Fruit fly (Drosophila melanogaster): Measurements from ENCODE around the gene CG6845.

The CG6845 gene

DNA sequence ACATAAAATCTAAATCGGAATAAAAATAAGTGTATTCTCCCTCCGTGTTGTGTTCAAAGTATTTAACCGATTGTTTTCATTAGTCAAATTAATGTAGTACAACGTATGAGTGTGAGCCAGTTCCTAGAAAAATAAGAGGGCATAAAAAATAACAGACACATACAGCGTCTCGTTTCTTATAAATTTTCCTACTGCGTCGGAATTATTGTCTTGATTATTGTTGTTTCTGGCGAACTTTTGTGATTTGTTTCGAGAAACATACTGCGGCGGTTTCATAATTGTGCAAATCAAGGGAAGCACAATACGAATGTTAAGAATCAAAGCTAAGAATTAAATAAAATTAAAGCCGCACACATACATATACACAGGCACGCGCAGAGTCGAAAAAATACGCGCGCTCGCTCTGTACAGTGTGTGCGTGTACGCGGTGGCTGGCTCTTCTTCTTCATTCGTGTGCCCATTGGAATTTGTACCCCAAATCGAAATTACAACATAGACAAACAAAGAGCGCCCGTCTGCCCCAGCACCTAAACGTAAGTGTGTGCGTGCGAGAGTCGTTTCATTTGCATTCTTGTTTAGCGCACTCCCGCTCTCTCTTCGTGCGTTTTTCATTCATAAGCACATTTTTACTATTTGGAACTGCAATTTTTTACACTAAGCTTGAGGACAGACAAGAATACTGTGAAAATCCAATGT is 14.1 kb upstream of the CG6845 start (continued):
- peak; percentile 10 for TF ChIP-seq CG6765 (GFP tag; optimal IDR thresholded peaks at IDR 0.05)
- peak; percentile 8 for TF ChIP-seq fd64A (GFP tag; optimal IDR thresholded peaks at IDR 0.05)
- no peak for TF ChIP-seq H15 (GFP tag; IDR thresholded peaks at IDR 0.05)
- TF ChIP-seq CG13775 (GFP tag; optimal IDR thresholded peaks at IDR 0.05), result peak; percentile 6
- TF ChIP-seq Eip74EF (GFP tag; optimal IDR thresholded peaks at IDR 0.05), result no peak
- TF ChIP-seq CG13894 (tag; optimal IDR thresholded peaks at IDR 0.05), result peak; percentile 35
- peak; percentile 48 for TF ChIP-seq Drgx (GFP tag; IDR thresholded peaks at IDR 0.05)
- peak in 1 of 2 experiments; percentile 70 for TF ChIP-seq eve (GFP tag; optimal IDR thresholded peaks at IDR 0.05)
- no peak for TF ChIP-seq CG8290 (GFP tag; optimal IDR thresholded peaks at IDR 0.05)
- TF ChIP-seq CG8290 (tag; optimal IDR thresholded peaks at IDR 0.05), result peak in 1 of 2 experiments; percentile 52
- no peak for TF ChIP-seq CG17568 (GFP tag; optimal IDR thresholded peaks at IDR 0.05)
- no peak for TF ChIP-seq CG18011 (GFP tag; optimal IDR thresholded peaks at IDR 0.05)
- TF ChIP-seq CG6654 (GFP tag; optimal IDR thresholded peaks at IDR 0.05), result no peak
- no peak for TF ChIP-seq CG11560 (tag; IDR thresholded peaks at IDR 0.05)
- no peak for TF ChIP-seq CG4820 (GFP tag; optimal IDR thresholded peaks at IDR 0.05)
- TF ChIP-seq ara (GFP tag; IDR thresholded peaks at IDR 0.05), result no peak
- no peak; the same call in 2 of the 3 replicates for TF ChIP-seq ase (GFP tag; IDR thresholded peaks at IDR 0.05)
- peak; percentile 41; the same call in 1 of the 2 replicates for TF ChIP-seq sim (GFP tag; IDR thresholded peaks at IDR 0.05)
- no peak for TF ChIP-seq ac (GFP tag; optimal IDR thresholded peaks at IDR 0.05)
- peak; percentile 64; the same call in 1 of the 2 replicates for TF ChIP-seq CG32532 (GFP tag; IDR thresholded peaks at IDR 0.05)
- TF ChIP-seq kah (GFP tag; optimal IDR thresholded peaks at IDR 0.05), result peak; percentile 51
- peak; percentile 88 for TF ChIP-seq nom (GFP tag; optimal IDR thresholded peaks at IDR 0.05)
- no peak for TF ChIP-seq CG11398 (GFP tag; optimal IDR thresholded peaks at IDR 0.05)
- peak; percentile 3 for TF ChIP-seq CG12071 (GFP tag; optimal IDR thresholded peaks at IDR 0.05)
- TF ChIP-seq CG13624 (GFP tag; optimal IDR thresholded peaks at IDR 0.05), result peak; percentile 8
- no peak for TF ChIP-seq pan (optimal IDR thresholded peaks at IDR 0.05)
- peak in 1 of 2 experiments; percentile 21 for TF ChIP-seq pan (GFP tag; optimal IDR thresholded peaks at IDR 0.05 in 1 of 2, IDR thresholded peaks at IDR 0.05 in 1 of 2)
- no peak for TF ChIP-seq Usf (GFP tag; optimal IDR thresholded peaks at IDR 0.05)
- TF ChIP-seq CG14965 (GFP tag; optimal IDR thresholded peaks at IDR 0.05; ENCODE audit: borderline replicate concordance), result no peak
- TF ChIP-seq chm (GFP tag; IDR thresholded peaks at IDR 0.05), result peak; percentile 42; the same call in 1 of the 2 replicates
- TF ChIP-seq zfh1 (GFP tag; IDR thresholded peaks at IDR 0.05), result 0 out of 3 replicates have a peak, but pooled peaks have one; percentile 13
- TF ChIP-seq Fer1 (GFP tag; optimal IDR thresholded peaks at IDR 0.05), result peak; percentile 34
- no peak for TF ChIP-seq Hr51 (GFP tag; optimal IDR thresholded peaks at IDR 0.05)
- TF ChIP-seq zfh2 (GFP tag; optimal IDR thresholded peaks at IDR 0.05), result no peak
- TF ChIP-seq Dip2 (GFP tag; IDR thresholded peaks at IDR 0.05), result no peak
- TF ChIP-seq jumu (GFP tag; optimal IDR thresholded peaks at IDR 0.05), result no peak
- TF ChIP-seq nerfin-1 (tag; optimal IDR thresholded peaks at IDR 0.05), result peak; percentile 92
- TF ChIP-seq Xrp1 (GFP tag; IDR thresholded peaks at IDR 0.05), result 0 out of 2 replicates have a peak, but pooled peaks have one; percentile 14
- TF ChIP-seq toy (GFP tag; IDR thresholded peaks at IDR 0.05), result no peak
- TF ChIP-seq E2f1 (GFP tag; IDR thresholded peaks at IDR 0.05), result peak; percentile 31; the same call in 1 of the 2 replicates
- 0 out of 2 replicates have a peak, but pooled peaks have one; percentile 14 for TF ChIP-seq CG9932 (GFP tag; IDR thresholded peaks at IDR 0.05)
- no peak for TF ChIP-seq gce (GFP tag; IDR thresholded peaks at IDR 0.05)
- TF ChIP-seq tll (GFP tag; optimal IDR thresholded peaks at IDR 0.05), result no peak
- TF ChIP-seq Med (GFP tag), result peak; percentile 79
- no peak for TF ChIP-seq CG8924 (tag; optimal IDR thresholded peaks at IDR 0.05)
- peak; percentile 99 for TF ChIP-seq sd (tag; optimal IDR thresholded peaks at IDR 0.05)
- peak; percentile 18; the same call in 1 of the 2 replicates for TF ChIP-seq bbx (GFP tag; IDR thresholded peaks at IDR 0.05; ENCODE audit: partially characterized antibody)
- TF ChIP-seq CG13424 (tag; optimal IDR thresholded peaks at IDR 0.05), result no peak
- no peak for TF ChIP-seq pzg (GFP tag; optimal IDR thresholded peaks at IDR 0.05)

All from whole organism, embryonic.